Worm (Caenorhabditis elegans) whole organism, mixed stage, embryonic: ENCODE measurements around the gene abu-10.

Source experiments
- bed-3 ChIP-seq: fragments of 200-800 bp; sonication (Bioruptor generic); optimal IDR thresholded peaks from 3 replicates; lab custom pipeline; 2018; ENCODE audit warnings: mild to moderate bottlenecking, missing genetic modification characterization, moderate library complexity, missing compliant biosample characterization
- blmp-1 ChIP-seq: fragments of 150-350 bp; optimal IDR thresholded peaks from 2 replicates; lab custom pipeline; 2014; ENCODE audit warnings: missing biosample characterization, missing genetic modification characterization
- ceh-39 ChIP-seq: fragments of 150-350 bp; optimal IDR thresholded peaks from 2 replicates; lab custom pipeline; 2014; ENCODE audit warnings: missing biosample characterization, missing genetic modification characterization
- ceh-43 ChIP-seq: fragments of 200-800 bp; sonication (Bioruptor generic); optimal IDR thresholded peaks from 2 replicates; lab custom pipeline; 2018; ENCODE audit warnings: mild to moderate bottlenecking, missing genetic modification characterization, moderate library complexity, missing compliant biosample characterization
- ceh-83 ChIP-seq: fragments of 200-800 bp; sonication (Bioruptor generic); optimal IDR thresholded peaks from 2 replicates; lab custom pipeline; 2018; ENCODE audit warnings: mild to moderate bottlenecking, missing genetic modification characterization, missing compliant biosample characterization
- cnd-1 ChIP-seq: fragments of 200-800 bp; sonication (Bioruptor generic); optimal IDR thresholded peaks from 2 replicates; lab custom pipeline; 2018; ENCODE audit warnings: mild to moderate bottlenecking, missing genetic modification characterization, missing compliant biosample characterization
- elt-1 ChIP-seq: sonication (generic microtip); optimal IDR thresholded peaks from 2 replicates; lab custom pipeline; 2017; ENCODE audit warnings: missing genetic modification characterization, mild to moderate bottlenecking, missing compliant biosample characterization, antibody characterized with exemption, moderate library complexity, borderline replicate concordance; ENCODE audit not compliant: insufficient read depth
- elt-3 ChIP-seq: fragments of 150-350 bp; optimal IDR thresholded peaks from 2 replicates; lab custom pipeline; 2014; ENCODE audit warnings: missing biosample characterization, missing genetic modification characterization
- flh-1 ChIP-seq: fragments of 200-800 bp; sonication (Bioruptor generic); optimal IDR thresholded peaks from 2 replicates; lab custom pipeline; 2018; ENCODE audit warnings: mild to moderate bottlenecking, missing genetic modification characterization, moderate library complexity, missing compliant biosample characterization
- ham-2 ChIP-seq: fragments of 200-800 bp; sonication (Bioruptor generic); optimal IDR thresholded peaks from 2 replicates; lab custom pipeline; 2018; ENCODE audit warnings: mild to moderate bottlenecking, missing genetic modification characterization, missing compliant biosample characterization
- hlh-1 ChIP-seq: fragments of 150-350 bp; optimal IDR thresholded peaks from 2 replicates; lab custom pipeline; 2014; ENCODE audit warnings: missing biosample characterization, missing genetic modification reagents, missing genetic modification characterization
- lin-13 ChIP-seq: fragments of 150-350 bp; optimal IDR thresholded peaks from 2 replicates; lab custom pipeline; 2014; ENCODE audit warnings: missing biosample characterization, missing genetic modification characterization
- lin-32 ChIP-seq: fragments of 200-800 bp; sonication (Bioruptor generic); optimal IDR thresholded peaks from 2 replicates; lab custom pipeline; 2018; ENCODE audit warnings: mild to moderate bottlenecking, missing genetic modification characterization, missing compliant biosample characterization
- lsy-2 ChIP-seq: fragments of 150-350 bp; optimal IDR thresholded peaks from 2 replicates; lab custom pipeline; 2014; ENCODE audit warnings: missing biosample characterization, missing genetic modification characterization
- mab-5 ChIP-seq: fragments of 150-350 bp; optimal IDR thresholded peaks from 2 replicates; lab custom pipeline; 2014; ENCODE audit warnings: missing biosample characterization, missing genetic modification characterization
- mep-1 ChIP-seq: fragments of 150-350 bp; optimal IDR thresholded peaks from 2 replicates; lab custom pipeline; 2017; ENCODE audit warnings: missing biosample characterization, missing genetic modification reagents, missing genetic modification characterization, inconsistent platforms
- mls-2 ChIP-seq: sonication (generic microtip); optimal IDR thresholded peaks from 2 replicates; lab custom pipeline; 2016; ENCODE audit warnings: mild to moderate bottlenecking, missing genetic modification characterization, moderate library complexity, missing compliant biosample characterization
- nhr-12 ChIP-seq: fragments of 150-350 bp; optimal IDR thresholded peaks from 2 replicates; lab custom pipeline; 2014; ENCODE audit warnings: missing biosample characterization, missing genetic modification characterization
- nhr-2 ChIP-seq: fragments of 150-350 bp; optimal IDR thresholded peaks from 2 replicates; lab custom pipeline; 2014; ENCODE audit warnings: missing biosample characterization, missing genetic modification characterization
- nhr-237 ChIP-seq: fragments of 150-350 bp; optimal IDR thresholded peaks from 2 replicates; lab custom pipeline; 2014; ENCODE audit warnings: missing biosample characterization, missing genetic modification characterization
- nhr-76 ChIP-seq: sonication (generic microtip); optimal IDR thresholded peaks from 2 replicates; lab custom pipeline; 2017; ENCODE audit warnings: missing biosample characterization, missing genetic modification characterization
- pha-4 ChIP-seq: fragments of 150-350 bp; optimal IDR thresholded peaks from 2 replicates; lab custom pipeline; 2018; ENCODE audit warnings: missing biosample characterization, missing genetic modification reagents, missing genetic modification characterization
- sem-2 ChIP-seq: fragments of 200-800 bp; sonication (Bioruptor generic); optimal IDR thresholded peaks from 2 replicates; lab custom pipeline; 2018; ENCODE audit warnings: mild to moderate bottlenecking, missing genetic modification characterization, missing compliant biosample characterization
- snpc-4 ChIP-seq: fragments of 150-350 bp; optimal IDR thresholded peaks from 2 replicates; lab custom pipeline; 2014; ENCODE audit warnings: missing biosample characterization, missing genetic modification characterization
- sptf-1 ChIP-seq: sonication (generic microtip); optimal IDR thresholded peaks from 2 replicates; lab custom pipeline; 2017; ENCODE audit warnings: mild to moderate bottlenecking, missing genetic modification characterization, moderate library complexity, missing compliant biosample characterization
- tbx-8 ChIP-seq: fragments of 200-800 bp; sonication (Bioruptor generic); optimal IDR thresholded peaks from 2 replicates; lab custom pipeline; 2018; ENCODE audit warnings: mild to moderate bottlenecking, missing genetic modification characterization, moderate library complexity, missing compliant biosample characterization
- unc-120 ChIP-seq: sonication (generic microtip); optimal IDR thresholded peaks from 2 replicates; lab custom pipeline; 2017; ENCODE audit warnings: missing genetic modification characterization, missing compliant biosample characterization; ENCODE audit not compliant: poor library complexity, severe bottlenecking
- unc-39 ChIP-seq: fragments of 150-350 bp; optimal IDR thresholded peaks from 2 replicates; lab custom pipeline; 2014; ENCODE audit warnings: missing biosample characterization, missing genetic modification characterization
- unc-62 ChIP-seq: fragments of 150-350 bp; optimal IDR thresholded peaks from 2 replicates; lab custom pipeline; 2014; ENCODE audit warnings: missing biosample characterization, missing genetic modification reagents, missing genetic modification characterization
- zip-8 ChIP-seq: fragments of 150-350 bp; optimal IDR thresholded peaks from 2 replicates; lab custom pipeline; 2014; ENCODE audit warnings: missing biosample characterization, missing genetic modification characterization

abu-10 gene

ce11 chrX:3833964-3834840, 36.2 kb downstream of the abu-10 start:
- TF ChIP-seq zip-8 (tag; lab: Kevin White, UChicago) (peak; percentile 66), lin-32 (GFP tag; lab: Kevin White, UChicago) (no peak)

- TF ChIP-seq ceh-43: no peak
- TF ChIP-seq ceh-39 (tag; lab: Kevin White, UChicago): no peak
- no peak for TF ChIP-seq bed-3 (GFP tag; lab: Kevin White, UChicago)
- TF ChIP-seq tbx-8: no peak
- TF ChIP-seq elt-3 (tag; lab: Kevin White, UChicago): no peak
- TF ChIP-seq nhr-12 (tag; lab: Kevin White, UChicago): no peak
Measured at ce11 chrX:3835632-3836031, 37.6 kb downstream of the abu-10 start.

ce11 chrX:3837752-3838159, 39.8 kb downstream of the abu-10 start:
- TF ChIP-seq unc-39 (tag; lab: Kevin White, UChicago): no peak
- TF ChIP-seq elt-3 (tag; lab: Kevin White, UChicago): no peak
- peak; percentile 75 for TF ChIP-seq elt-1 (tag; lab: Kevin White, UChicago)
- no peak for TF ChIP-seq ceh-43
- TF ChIP-seq unc-62: peak; percentile 7
- TF ChIP-seq ceh-83 (GFP tag; lab: Kevin White, UChicago): no peak
- no peak for TF ChIP-seq snpc-4
- TF ChIP-seq nhr-237 (tag; lab: Kevin White, UChicago): no peak
- peak; percentile 73 for TF ChIP-seq blmp-1 (tag; lab: Kevin White, UChicago)
- TF ChIP-seq cnd-1 (tag; lab: Kevin White, UChicago): no peak
- peak; percentile 16 for TF ChIP-seq ham-2 (GFP tag; lab: Kevin White, UChicago)
- no peak for TF ChIP-seq lsy-2 (tag; lab: Kevin White, UChicago)
- TF ChIP-seq lin-13 (tag; lab: Kevin White, UChicago): no peak

ce11 chrX:3838670-3839069, 40.7 kb downstream of the abu-10 start:
- TF ChIP-seq sptf-1 (tag; lab: Kevin White, UChicago): no peak
- TF ChIP-seq bed-3 (GFP tag; lab: Kevin White, UChicago): no peak
- no peak for TF ChIP-seq lin-32 (GFP tag; lab: Kevin White, UChicago)
- no peak for TF ChIP-seq cnd-1 (tag; lab: Kevin White, UChicago)
- no peak for TF ChIP-seq pha-4 (tag; lab: Kevin White, UChicago)
- no peak for TF ChIP-seq ceh-83 (GFP tag; lab: Kevin White, UChicago)
- no peak for TF ChIP-seq nhr-76 (tag; lab: Kevin White, UChicago)
- TF ChIP-seq nhr-237 (tag; lab: Kevin White, UChicago): no peak
- no peak for TF ChIP-seq lsy-2 (tag; lab: Kevin White, UChicago)
- no peak for TF ChIP-seq unc-120
- no peak for TF ChIP-seq mab-5 (tag; lab: Kevin White, UChicago)
- no peak for TF ChIP-seq nhr-12 (tag; lab: Kevin White, UChicago)
- no peak for TF ChIP-seq mep-1 (tag; lab: Kevin White, UChicago)
- no peak for TF ChIP-seq flh-1 (GFP tag; lab: Kevin White, UChicago)
- no peak for TF ChIP-seq ham-2 (GFP tag; lab: Kevin White, UChicago)
- TF ChIP-seq nhr-2 (tag; lab: Kevin White, UChicago): no peak
- no peak for TF ChIP-seq sem-2 (GFP tag; lab: Kevin White, UChicago)
- no peak for TF ChIP-seq mls-2 (tag; lab: Kevin White, UChicago)

ce11 chrX:3839172-3839571, 41.2 kb downstream of the abu-10 start:
- TF ChIP-seq hlh-1 (peak; percentile 93), unc-120 (peak; percentile 16), lin-13 (tag; lab: Kevin White, UChicago) (no peak)
